Worm (Caenorhabditis elegans) whole organism, L4/young adult: ENCODE measurements around the gene mel-28.

ENCODE experiments used
- W03F9.2 ChIP-seq: fragments of 150-350 bp; optimal IDR thresholded peaks from 2 replicates; lab custom pipeline; 2014; ENCODE audit warnings: missing biosample characterization, missing genetic modification characterization
- dao-5 ChIP-seq: sonication (generic microtip); optimal IDR thresholded peaks from 2 replicates; lab custom pipeline; 2016; ENCODE audit warnings: missing genotype, missing genetic modification characterization, moderate library complexity, missing compliant biosample characterization
- him-1 ChIP-seq: sonication (generic microtip); optimal IDR thresholded peaks from 2 replicates; lab custom pipeline; 2016; ENCODE audit warnings: missing genotype, missing genetic modification reagents, missing genetic modification characterization, missing compliant biosample characterization

DNA sequence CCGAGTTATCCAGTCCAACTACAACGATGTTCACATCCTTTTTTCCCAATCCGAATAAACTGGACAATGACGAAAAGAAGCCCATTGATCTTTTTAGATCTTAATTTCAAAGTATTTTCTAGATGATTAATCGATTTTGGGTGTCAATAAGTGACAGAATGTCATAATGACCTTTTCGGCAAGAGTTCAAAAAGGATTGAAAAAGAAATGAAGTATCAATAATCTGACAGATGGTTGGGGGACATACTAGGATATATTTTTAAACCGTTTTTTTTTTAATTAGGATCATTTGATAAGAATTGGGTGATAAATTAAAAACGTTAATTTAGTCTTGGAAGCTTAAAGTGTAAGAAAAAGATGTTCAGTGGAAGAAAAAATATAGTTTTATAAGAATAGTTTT lies 28.9 kb downstream of the mel-28 start, which contains the start of gene arl-6:
- TF ChIP-seq him-1 (tag; lab: Kevin White, UChicago) (no peak), dao-5 (tag; lab: Kevin White, UChicago) (no peak), W03F9.2 (no peak)
